Fruit fly (Drosophila melanogaster): ENCODE measurements around the gene ssp3.

ssp3 gene

DNA sequence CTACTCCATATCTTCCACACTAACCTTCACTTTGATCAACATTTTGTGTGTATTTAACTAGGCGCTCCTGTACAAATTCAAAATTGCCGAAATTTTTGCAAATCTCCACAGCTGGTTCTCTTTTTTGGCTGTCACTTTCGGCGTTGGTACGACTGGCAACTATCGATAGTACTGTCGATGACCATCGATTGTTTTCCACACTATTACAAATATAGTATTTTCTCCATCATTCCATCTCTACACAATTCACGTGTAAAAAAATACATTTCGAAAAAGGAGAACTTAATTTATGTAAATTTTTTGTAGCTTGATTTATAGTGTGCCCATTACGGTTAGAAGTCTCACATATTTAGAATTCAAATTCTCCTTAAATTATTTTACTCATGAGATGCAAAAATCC, 7.9 kb upstream of the ssp3 start, which contains the start of gene Nedd8:
Gene Nedd8, minus strand, starts transcription at position 164 of the 400 bp plus-strand sequence.
- TF ChIP-seq achi (GFP tag; optimal IDR thresholded peaks at IDR 0.05) (peak; percentile 91), fkh (GFP tag; optimal IDR thresholded peaks at IDR 0.05) (peak; percentile 21), svp (GFP tag) (no peak)

DNA sequence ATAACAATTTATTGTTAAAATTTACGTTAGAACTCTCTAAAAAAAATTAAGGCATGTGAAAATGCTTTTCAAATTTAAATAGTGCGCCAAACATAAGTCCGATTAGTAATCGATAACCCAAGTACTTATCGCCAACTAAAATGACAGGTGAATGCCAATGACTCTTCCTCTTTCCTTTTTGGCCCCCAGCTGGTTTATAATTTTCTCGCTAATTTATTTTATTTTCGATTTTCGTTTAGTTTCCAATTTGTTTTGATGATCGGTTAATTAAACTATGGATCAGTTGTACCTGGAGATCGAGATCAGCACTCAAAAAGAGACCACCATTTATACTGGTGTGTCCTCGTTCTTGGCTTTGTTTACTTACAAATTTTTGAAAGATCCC, 5.0 kb upstream of the ssp3 start, which contains the start of gene CG10428:
Gene CG10428, plus strand, starts transcription at position 161 of the 385 bp plus-strand sequence.
- TF ChIP-seq ss (GFP tag; optimal IDR thresholded peaks at IDR 0.05) = no peak
- no peak for TF ChIP-seq CG1621 (tag; optimal IDR thresholded peaks at IDR 0.05)
- peak; percentile 53 for TF ChIP-seq fkh (GFP tag; optimal IDR thresholded peaks at IDR 0.05)
- TF ChIP-seq CG15336 (GFP tag; IDR thresholded peaks at IDR 0.05) = no peak
- no peak for TF ChIP-seq Hr39 (GFP tag; optimal IDR thresholded peaks at IDR 0.05)
- TF ChIP-seq spab (GFP tag; optimal IDR thresholded peaks at IDR 0.05) = no peak

DNA sequence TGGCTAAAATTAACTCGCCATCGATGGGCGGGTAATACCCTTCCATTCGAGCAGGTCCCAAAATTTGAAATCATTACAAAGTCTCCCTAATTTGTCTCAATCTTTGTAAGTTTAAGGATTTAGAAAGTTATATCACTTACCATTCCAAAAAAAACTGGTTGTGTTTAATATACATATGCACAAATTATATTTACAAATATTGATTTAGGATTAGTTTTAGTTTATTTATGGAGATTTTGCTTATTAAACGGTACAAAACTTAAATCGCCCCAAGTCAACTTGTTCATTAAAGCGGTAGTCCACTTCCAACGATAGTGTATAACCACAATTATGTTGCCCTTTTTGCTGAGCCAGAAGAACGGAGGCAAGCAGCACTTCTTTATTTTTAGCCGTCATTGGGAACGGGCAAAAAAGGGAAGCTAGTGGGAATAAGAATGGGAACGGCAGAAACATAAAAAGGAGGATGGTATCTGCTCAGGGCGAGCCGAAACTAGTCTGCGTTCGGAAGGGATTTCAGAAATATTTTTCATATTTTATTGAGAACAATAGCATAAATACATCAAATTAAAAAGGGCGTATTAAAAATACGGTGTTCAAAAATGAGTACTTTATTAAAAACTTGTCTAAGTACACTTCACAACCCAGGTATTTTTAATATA, 4.4 kb upstream of the ssp3 start:
- TF ChIP-seq CG15336 (GFP tag; IDR thresholded peaks at IDR 0.05) = peak; percentile 87
- TF ChIP-seq Eip75B (GFP tag; optimal IDR thresholded peaks at IDR 0.05) = peak; percentile 82
- peak; percentile 92 for TF ChIP-seq esn (GFP tag; optimal IDR thresholded peaks at IDR 0.05)
- peak; percentile 41 for TF ChIP-seq CG16779 (tag; optimal IDR thresholded peaks at IDR 0.05)
- peak; percentile 81 for TF ChIP-seq CG31627 (GFP tag; optimal IDR thresholded peaks at IDR 0.05)
- TF ChIP-seq CG6792 (GFP tag; optimal IDR thresholded peaks at IDR 0.05) = peak; percentile 85
- peak; percentile 86 for TF ChIP-seq fd59A (GFP tag; optimal IDR thresholded peaks at IDR 0.05)
- TF ChIP-seq acj6 (GFP tag; optimal IDR thresholded peaks at IDR 0.05) = peak; percentile 92
- TF ChIP-seq Sox102F (GFP tag; optimal IDR thresholded peaks at IDR 0.05) = peak; percentile 84
- peak; percentile 84 to 85 for TF ChIP-seq ss (GFP tag; optimal IDR thresholded peaks at IDR 0.05)
- peak; percentile 88 for TF ChIP-seq CG32006 (GFP tag; optimal IDR thresholded peaks at IDR 0.05)
- TF ChIP-seq CG34406 (GFP tag; optimal IDR thresholded peaks at IDR 0.05) = peak; percentile 75
- TF ChIP-seq eg (GFP tag; IDR thresholded peaks at IDR 0.05) = peak; percentile 52; the same call in 2 of the 3 replicates
- TF ChIP-seq cyc (GFP tag; optimal IDR thresholded peaks at IDR 0.05) = peak; percentile 78
- TF ChIP-seq CG8319 (GFP tag; optimal IDR thresholded peaks at IDR 0.05) = peak; percentile 53
- peak; percentile 64 for TF ChIP-seq Ets21C (GFP tag; optimal IDR thresholded peaks at IDR 0.05)
- peak; percentile 86 for TF ChIP-seq CG8632 (GFP tag; optimal IDR thresholded peaks at IDR 0.05)
- peak; percentile 38 for TF ChIP-seq Blimp-1 (GFP tag; optimal IDR thresholded peaks at IDR 0.05)
- peak; percentile 85 for TF ChIP-seq lz (GFP tag; optimal IDR thresholded peaks at IDR 0.05)
- peak; percentile 95 for TF ChIP-seq Eip78C (GFP tag)
- peak; percentile 79 for TF ChIP-seq CG3919 (GFP tag; optimal IDR thresholded peaks at IDR 0.05)
- TF ChIP-seq CG6163 (GFP tag; IDR thresholded peaks at IDR 0.05) = peak; percentile 73
- TF ChIP-seq fkh (GFP tag; optimal IDR thresholded peaks at IDR 0.05) = no peak
- TF ChIP-seq fd85E (GFP tag; optimal IDR thresholded peaks at IDR 0.05) = no peak
- TF ChIP-seq CG11902 (GFP tag; optimal IDR thresholded peaks at IDR 0.05) = peak; percentile 43
- peak; percentile 85 for TF ChIP-seq Lpt (GFP tag; optimal IDR thresholded peaks at IDR 0.05)
- peak; percentile 89 for TF ChIP-seq pdm3 (GFP tag; optimal IDR thresholded peaks at IDR 0.05)
- TF ChIP-seq achi (GFP tag; optimal IDR thresholded peaks at IDR 0.05) = peak; percentile 83
- TF ChIP-seq Smox (GFP tag; optimal IDR thresholded peaks at IDR 0.05) = peak; percentile 82
- peak; percentile 84 for TF ChIP-seq svp (GFP tag)
- peak in 1 of 2 experiments; percentile 90 for TF ChIP-seq salr (GFP tag; optimal IDR thresholded peaks at IDR 0.05)
- peak; percentile 73 for TF ChIP-seq Hr39 (GFP tag; optimal IDR thresholded peaks at IDR 0.05)
- TF ChIP-seq Sox15 (GFP tag; optimal IDR thresholded peaks at IDR 0.05) = peak; percentile 52
- peak; percentile 65 for TF ChIP-seq CG6276 (GFP tag; optimal IDR thresholded peaks at IDR 0.05)
- peak; percentile 81 for TF ChIP-seq CG10669 (GFP tag; optimal IDR thresholded peaks at IDR 0.05)
- TF ChIP-seq dsx (GFP tag; optimal IDR thresholded peaks at IDR 0.05; ENCODE audit: poor library complexity, severe bottlenecking) = peak; percentile 86
- no peak for TF ChIP-seq CG11294 (GFP tag; IDR thresholded peaks at IDR 0.05)
- peak; percentile 54 for TF ChIP-seq CG11762 (GFP tag; optimal IDR thresholded peaks at IDR 0.05; ENCODE audit: insufficient read depth)
- no peak for TF ChIP-seq Hr38 (GFP tag; optimal IDR thresholded peaks at IDR 0.05)
- TF ChIP-seq Eip93F (GFP tag; optimal IDR thresholded peaks at IDR 0.05) = no peak
- TF ChIP-seq CG4318 (GFP tag; optimal IDR thresholded peaks at IDR 0.05) = peak; percentile 59
- peak; percentile 91 for TF ChIP-seq CG8119 (GFP tag; IDR thresholded peaks at IDR 0.05)
- TF ChIP-seq Met (GFP tag; optimal IDR thresholded peaks at IDR 0.05) = peak; percentile 88
